Worm (Caenorhabditis elegans): Measurements from ENCODE around the gene C08F8.2.

DNA sequence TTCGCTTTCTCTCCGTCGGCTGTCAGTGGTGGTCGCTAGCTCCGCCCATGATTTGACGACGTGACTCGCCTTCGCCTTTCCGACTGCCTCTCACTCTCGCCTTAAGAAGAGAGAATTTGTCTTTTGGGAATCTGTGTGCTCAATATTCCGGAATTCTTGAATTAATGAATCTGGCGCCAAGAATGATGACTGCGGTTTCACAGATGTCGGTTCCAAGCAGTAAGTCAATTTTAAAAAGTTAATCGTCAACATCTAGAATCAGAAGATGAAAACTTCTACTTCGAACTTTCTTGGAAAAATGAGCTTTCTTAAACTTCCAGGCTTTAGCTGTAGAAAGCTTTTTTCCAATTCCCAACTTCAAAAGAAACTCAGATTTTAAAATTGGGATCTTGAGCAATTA, 18.9 kb downstream of the C08F8.2 start, which contains the start of gene nhr-67:
- TF ChIP-seq mdl-1 (tag; optimal IDR thresholded peaks at IDR 0.05) = no peak
- TF ChIP-seq ceh-28 (tag; optimal IDR thresholded peaks at IDR 0.05) = no peak
- no peak for TF ChIP-seq nhr-77 (tag; optimal IDR thresholded peaks at IDR 0.05)
- TF ChIP-seq nhr-12 (tag; optimal IDR thresholded peaks at IDR 0.05) = no peak
- TF ChIP-seq snpc-4 (tag; optimal IDR thresholded peaks at IDR 0.05) = no peak
- no peak for TF ChIP-seq ZK546.5 (tag; optimal IDR thresholded peaks at IDR 0.05)
- TF ChIP-seq unc-39 (tag; optimal IDR thresholded peaks at IDR 0.05) = no peak
- TF ChIP-seq pha-4 (tag; optimal IDR thresholded peaks at IDR 0.05) = no peak
- TF ChIP-seq elt-2 (tag; optimal IDR thresholded peaks at IDR 0.05) = no peak
- TF ChIP-seq ceh-82 (tag; optimal IDR thresholded peaks at IDR 0.05) = no peak
- no peak for TF ChIP-seq skn-1 (tag; optimal IDR thresholded peaks at IDR 0.05)
- no peak for TF ChIP-seq zag-1 (tag; optimal IDR thresholded peaks at IDR 0.05)
- TF ChIP-seq pqm-1 (tag; optimal IDR thresholded peaks at IDR 0.05) = no peak
